Fruit fly (Drosophila melanogaster) whole organism, embryonic: ENCODE results near the gene beat-Ib.

Experiments
- B-H1 ChIP-seq: fragments of 200-800 bp; sonication (Bioruptor generic); IDR thresholded peaks from 3 replicates; pipeline ENCODE4 v1.3.6; 2022; ENCODE audit warnings: missing biosample characterization, missing genetic modification characterization
- B-H2 ChIP-seq: fragments of 200-800 bp; sonication (Bioruptor generic); optimal IDR thresholded peaks from 2 replicates; lab custom pipeline; 2018; ENCODE audit warnings: missing biosample characterization, mild to moderate bottlenecking, missing genetic modification characterization
- CG11456 ChIP-seq: fragments of 200-800 bp; sonication (Bioruptor generic); IDR thresholded peaks from 3 replicates; pipeline ENCODE4 v1.3.6; 2022; ENCODE audit warnings: missing biosample characterization, missing genetic modification characterization
- CG12104 ChIP-seq: fragments of 200-800 bp; sonication (Bioruptor generic); optimal IDR thresholded peaks from 3 replicates; lab custom pipeline; 2016; ENCODE audit warnings: missing biosample characterization, missing genetic modification characterization
- CG12299 ChIP-seq: fragments of 200-800 bp; sonication (Bioruptor generic); optimal IDR thresholded peaks from 2 replicates; lab custom pipeline; 2018; ENCODE audit warnings: missing biosample characterization, mild to moderate bottlenecking, missing genetic modification characterization
- CG14050 ChIP-seq: fragments of 200-800 bp; sonication (Bioruptor generic); IDR thresholded peaks from 3 replicates; pipeline ENCODE4 v1.3.6; 2022; ENCODE audit warnings: missing biosample characterization, missing genetic modification characterization
- CG14667 ChIP-seq: fragments of 200-800 bp; sonication (Bioruptor generic); IDR thresholded peaks from 2 replicates; pipeline ENCODE4 v1.3.6; 2022; ENCODE audit warnings: missing biosample characterization, missing genetic modification characterization
- CG14860 ChIP-seq: fragments of 200-800 bp; sonication (Bioruptor generic); IDR thresholded peaks from 3 replicates; pipeline ENCODE4 v1.3.6; 2022; ENCODE audit warnings: missing biosample characterization, missing genetic modification characterization; ENCODE audit not compliant: partially characterized antibody
- CG15269 ChIP-seq: fragments of 200-800 bp; sonication (Bioruptor generic); optimal IDR thresholded peaks from 2 replicates; lab custom pipeline; 2018; ENCODE audit warnings: missing biosample characterization, mild to moderate bottlenecking, missing genetic modification characterization, moderate library complexity
- CG16863 ChIP-seq: fragments of 200-800 bp; sonication (Bioruptor generic); optimal IDR thresholded peaks from 3 replicates; lab custom pipeline; 2016; ENCODE audit warnings: missing biosample characterization, missing genetic modification characterization
- CG17361 ChIP-seq: fragments of 200-800 bp; sonication (Bioruptor generic); IDR thresholded peaks from 3 replicates; pipeline ENCODE4 v1.3.6; 2022; ENCODE audit warnings: missing biosample characterization, missing genetic modification characterization
- CG17829 ChIP-seq: fragments of 200-800 bp; optimal IDR thresholded peaks from 2 replicates; lab custom pipeline; 2019; ENCODE audit warnings: missing biosample characterization, mild to moderate bottlenecking, missing genetic modification characterization, moderate library complexity
- CG17912 ChIP-seq: fragments of 200-800 bp; sonication (Bioruptor generic); optimal IDR thresholded peaks from 2 replicates; lab custom pipeline; 2018; ENCODE audit warnings: missing biosample characterization, mild to moderate bottlenecking, missing genetic modification characterization
- CG2875 ChIP-seq: fragments of 200-800 bp; sonication (Bioruptor generic); optimal IDR thresholded peaks from 2 replicates; lab custom pipeline; 2017; ENCODE audit warnings: missing biosample characterization, mild to moderate bottlenecking, missing genetic modification characterization, missing genetic modification reagents
- CG30020 ChIP-seq: fragments of 200-800 bp; optimal IDR thresholded peaks from 2 replicates; lab custom pipeline; 2019; ENCODE audit warnings: missing biosample characterization, mild to moderate bottlenecking, missing genetic modification characterization, moderate library complexity
- CG32767 ChIP-seq: fragments of 200-800 bp; sonication (Bioruptor generic); IDR thresholded peaks from 2 replicates; pipeline ENCODE4 v1.3.6; 2022; ENCODE audit warnings: missing biosample characterization, missing genetic modification characterization
- CG42726 ChIP-seq: fragments of 200-800 bp; sonication (Bioruptor generic); IDR thresholded peaks from 2 replicates; pipeline ENCODE4 v1.3.6; 2022; ENCODE audit warnings: missing biosample characterization, missing genetic modification characterization; ENCODE audit not compliant: partially characterized antibody
- CG6813 ChIP-seq: fragments of 200-800 bp; sonication (Bioruptor generic); optimal IDR thresholded peaks from 2 replicates; lab custom pipeline; 2017; ENCODE audit warnings: missing biosample characterization, missing genetic modification characterization, mild to moderate bottlenecking, moderate library complexity, missing genetic modification reagents
- CG6854 ChIP-seq: fragments of 200-800 bp; sonication (Bioruptor generic); optimal IDR thresholded peaks from 3 replicates; lab custom pipeline; 2017; ENCODE audit warnings: missing biosample characterization, mild to moderate bottlenecking, missing genetic modification characterization
- CG7786 ChIP-seq: fragments of 200-800 bp; sonication (Bioruptor generic); optimal IDR thresholded peaks from 2 replicates; lab custom pipeline; 2016; ENCODE audit warnings: missing biosample characterization, missing genetic modification characterization
- CG7839 ChIP-seq: fragments of 200-800 bp; sonication (Bioruptor generic); optimal IDR thresholded peaks from 3 replicates; lab custom pipeline; 2018; ENCODE audit warnings: missing biosample characterization, mild to moderate bottlenecking, missing genetic modification characterization, moderate library complexity
- CG7963 ChIP-seq: fragments of 200-800 bp; sonication (Bioruptor generic); IDR thresholded peaks from 3 replicates; pipeline ENCODE4 v1.3.6; 2022; ENCODE audit warnings: missing biosample characterization, missing genetic modification characterization; ENCODE audit not compliant: partially characterized antibody
- CG8924 ChIP-seq: fragments of 200-800 bp; optimal IDR thresholded peaks from 3 replicates; lab custom pipeline; 2019; ENCODE audit warnings: missing biosample characterization, mild to moderate bottlenecking, missing genetic modification characterization, moderate library complexity
- Dbx ChIP-seq: fragments of 200-800 bp; sonication (Bioruptor generic); IDR thresholded peaks from 3 replicates; pipeline ENCODE4 v1.3.6; 2022; ENCODE audit warnings: missing biosample characterization, missing genetic modification characterization
- E2f2 ChIP-seq: fragments of 200-800 bp; sonication (Bioruptor generic); IDR thresholded peaks from 2 replicates; pipeline ENCODE4 v1.3.6; 2022; ENCODE audit warnings: missing biosample characterization, missing genetic modification characterization
- HmgD ChIP-seq: fragments of 200-800 bp; sonication (Bioruptor generic); optimal IDR thresholded peaks from 3 replicates; lab custom pipeline; 2016; ENCODE audit warnings: missing biosample characterization, missing genetic modification characterization
- Oaz ChIP-seq: fragments of 200-800 bp; sonication (Bioruptor generic); IDR thresholded peaks from 2 replicates; pipeline ENCODE4 v1.3.6; 2022; ENCODE audit warnings: missing biosample characterization, missing genetic modification characterization
- Pdp1 ChIP-seq, 2 experiments: fragments of 200-800 bp; sonication (Bioruptor generic); optimal IDR thresholded peaks; 3 replicates each; lab custom pipeline; 2016; ENCODE audit warnings: missing biosample characterization in 2 of 2, missing genetic modification characterization in 2 of 2, mild to moderate bottlenecking in 1 of 2, moderate library complexity in 1 of 2
- Scr ChIP-seq: fragments of 200-800 bp; sonication (Bioruptor generic); IDR thresholded peaks from 2 replicates; pipeline ENCODE4 v1.3.6; 2022; ENCODE audit warnings: missing biosample characterization, missing genetic modification characterization; ENCODE audit not compliant: partially characterized antibody
- Side ChIP-seq: fragments of 200-800 bp; sonication (Bioruptor generic); optimal IDR thresholded peaks from 2 replicates; lab custom pipeline; 2016; ENCODE audit warnings: missing biosample characterization, missing genetic modification characterization
- Xrp1 ChIP-seq: fragments of 200-800 bp; sonication (Bioruptor generic); IDR thresholded peaks from 2 replicates; pipeline ENCODE4 v1.3.6; 2022; ENCODE audit warnings: missing biosample characterization, missing genetic modification characterization
- ash1 ChIP-seq: fragments of 200-800 bp; sonication (Bioruptor generic); optimal IDR thresholded peaks from 2 replicates; lab custom pipeline; 2018; ENCODE audit warnings: missing biosample characterization, mild to moderate bottlenecking, missing genetic modification characterization
- bowl ChIP-seq: fragments of 200-800 bp; sonication (Bioruptor generic); IDR thresholded peaks from 2 replicates; pipeline ENCODE4 v1.3.6; 2022; ENCODE audit warnings: missing biosample characterization, missing genetic modification characterization
- bsh ChIP-seq, 2 experiments: fragments of 200-800 bp; sonication (Bioruptor generic); optimal IDR thresholded peaks; 2 replicates each; lab custom pipeline; 2017 to 2018; ENCODE audit warnings: mild to moderate bottlenecking in 2 of 2, missing biosample characterization in 2 of 2, missing genetic modification characterization in 2 of 2, moderate library complexity in 1 of 2
- cato ChIP-seq: fragments of 200-800 bp; sonication (Bioruptor generic); optimal IDR thresholded peaks from 2 replicates; lab custom pipeline; 2016; ENCODE audit warnings: missing biosample characterization, missing genetic modification characterization, borderline replicate concordance
- crp ChIP-seq, 2 experiments: fragments of 200-800 bp; sonication (Bioruptor generic); optimal IDR thresholded peaks; 2 replicates in 1 of 2; 3 replicates in 1 of 2; lab custom pipeline; 2017; ENCODE audit warnings: missing biosample characterization in 2 of 2, missing genetic modification characterization in 2 of 2, mild to moderate bottlenecking in 1 of 2, moderate library complexity in 1 of 2
- da ChIP-seq: fragments of 200-800 bp; sonication (Bioruptor generic); optimal IDR thresholded peaks from 2 replicates; lab custom pipeline; 2016; ENCODE audit warnings: missing biosample characterization, missing genetic modification characterization
- dati ChIP-seq: fragments of 200-800 bp; sonication (Bioruptor generic); IDR thresholded peaks from 2 replicates; pipeline ENCODE4 v1.3.6; 2022; ENCODE audit warnings: missing biosample characterization, missing genetic modification characterization
- dmrt99B ChIP-seq: fragments of 200-800 bp; sonication (Bioruptor generic); optimal IDR thresholded peaks from 2 replicates; lab custom pipeline; 2018; ENCODE audit warnings: missing biosample characterization, mild to moderate bottlenecking, missing genetic modification characterization, moderate library complexity
- fd96Cb ChIP-seq: fragments of 200-800 bp; sonication (Bioruptor generic); optimal IDR thresholded peaks from 2 replicates; lab custom pipeline; 2018; ENCODE audit warnings: missing biosample characterization, mild to moderate bottlenecking, missing genetic modification characterization, moderate library complexity
- gem ChIP-seq: fragments of 200-800 bp; sonication (Bioruptor generic); optimal IDR thresholded peaks from 2 replicates; lab custom pipeline; 2019; ENCODE audit warnings: missing biosample characterization, mild to moderate bottlenecking, missing genetic modification characterization, moderate library complexity
- kni ChIP-seq: fragments of 200-800 bp; sonication (Bioruptor generic); optimal IDR thresholded peaks from 3 replicates; lab custom pipeline; 2017; ENCODE audit warnings: mild to moderate bottlenecking, missing biosample characterization, missing genetic modification reagents, missing genetic modification characterization
- pfk ChIP-seq: fragments of 200-800 bp; sonication (Bioruptor generic); optimal IDR thresholded peaks from 2 replicates; lab custom pipeline; 2018; ENCODE audit warnings: missing biosample characterization, mild to moderate bottlenecking, missing genetic modification characterization, moderate library complexity
- repo ChIP-seq: fragments of 200-800 bp; sonication (Bioruptor generic); optimal IDR thresholded peaks from 2 replicates; lab custom pipeline; 2016; ENCODE audit warnings: missing biosample characterization, missing genetic modification characterization
- salm ChIP-seq: fragments of 200-800 bp; sonication (Bioruptor generic); optimal IDR thresholded peaks from 2 replicates; lab custom pipeline; 2018; ENCODE audit warnings: missing biosample characterization, mild to moderate bottlenecking, missing genetic modification characterization
- slbo ChIP-seq: fragments of 200-800 bp; sonication (Bioruptor generic); IDR thresholded peaks from 2 replicates; pipeline ENCODE4 v1.3.6; 2022; ENCODE audit warnings: missing biosample characterization, missing genetic modification characterization
- sob ChIP-seq: fragments of 200-800 bp; sonication (Bioruptor generic); IDR thresholded peaks from 2 replicates; pipeline ENCODE4 v1.3.6; 2022; ENCODE audit warnings: missing biosample characterization, missing genetic modification characterization
- trem ChIP-seq: fragments of 200-800 bp; optimal IDR thresholded peaks from 3 replicates; lab custom pipeline; 2019; ENCODE audit warnings: missing biosample characterization, mild to moderate bottlenecking, missing genetic modification characterization, moderate library complexity

Gene beat-Ib

dm6 chr2L:15908496-15909276 lies 53.5 kb downstream of the beat-Ib start (continued):
- TF ChIP-seq CG42726 (GFP tag; lab: Robert Waterston, UW) (no peak), da (GFP tag; lab: Kevin White, UChicago) (no peak), CG2875 (peak; percentile 38), repo (no peak), gem (tag; lab: Kevin White, UChicago) (peak; percentile 87), CG32767 (no peak), CG12104 (GFP tag; lab: Kevin White, UChicago) (peak; percentile 14), CG8924 (peak; percentile 74), slbo (GFP tag; lab: Robert Waterston, UW) (peak; percentile 50), Side (GFP tag; lab: Kevin White, UChicago) (no peak), kni (GFP tag; lab: Kevin White, UChicago) (peak; percentile 99), dati (no peak), CG17361 (peak; percentile 76; the same call in 2 of the 3 replicates), CG14860 (GFP tag; lab: Robert Waterston, UW) (0 out of 3 replicates have a peak, but pooled peaks have one; percentile 8), CG7963 (GFP tag; lab: Robert Waterston, UW) (no peak), CG17829 (tag; lab: Kevin White, UChicago) (peak; percentile 71), crp (GFP tag; optimal IDR thresholded peaks at IDR 0.05; lab: Kevin White, UChicago) (peak in 1 of 2 experiments; percentile 45), CG6813 (peak; percentile 56), CG14667 (GFP tag; lab: Robert Waterston, UW) (no peak), Xrp1 (GFP tag; lab: Robert Waterston, UW) (peak; percentile 27; the same call in 1 of the 2 replicates), ash1 (GFP tag; lab: Kevin White, UChicago) (no peak), dmrt99B (tag; lab: Kevin White, UChicago) (peak; percentile 70), sob (GFP tag; lab: Robert Waterston, UW) (peak; percentile 40), E2f2 (GFP tag; lab: Robert Waterston, UW) (no peak), trem (tag; lab: Kevin White, UChicago) (peak; percentile 25), pfk (peak; percentile 41), CG16863 (GFP tag; lab: Kevin White, UChicago) (no peak), bowl (GFP tag; lab: Robert Waterston, UW) (no peak), CG7786 (no peak), CG15269 (tag; lab: Kevin White, UChicago) (peak; percentile 82), Oaz (no peak), CG14050 (GFP tag; lab: Robert Waterston, UW) (0 out of 3 replicates have a peak, but pooled peaks have one; percentile 19), B-H2 (GFP tag; lab: Kevin White, UChicago) (peak; percentile 61), CG30020 (tag; lab: Kevin White, UChicago) (peak; percentile 24), CG11456 (GFP tag; lab: Robert Waterston, UW) (no peak), Dbx (GFP tag; lab: Robert Waterston, UW) (peak; percentile 48; the same call in 1 of the 3 replicates), CG6854 (GFP tag; lab: Kevin White, UChicago) (peak; percentile 52), Pdp1 (GFP tag; optimal IDR thresholded peaks at IDR 0.05; lab: Kevin White, UChicago) (peak in 1 of 2 experiments; percentile 93), B-H1 (peak; percentile 16; the same call in 2 of the 3 replicates), fd96Cb (peak; percentile 74), CG12299 (tag; lab: Kevin White, UChicago) (peak; percentile 49), bsh (GFP tag; optimal IDR thresholded peaks at IDR 0.05; lab: Kevin White, UChicago) (peak in 1 of 2 experiments; percentile 78), HmgD (GFP tag; lab: Kevin White, UChicago) (peak; percentile 50), Scr (0 out of 2 replicates have a peak, but pooled peaks have one; percentile 13), CG7839 (tag; lab: Kevin White, UChicago) (peak; percentile 78), CG17912 (GFP tag; lab: Kevin White, UChicago) (peak; percentile 19), cato (GFP tag; lab: Kevin White, UChicago) (no peak), salm (tag; lab: Kevin White, UChicago) (peak; percentile 55)
